Fruit fly (Drosophila melanogaster) whole organism, embryonic: Measurements from ENCODE around the gene unc-119.
A peak's percentile ranks its signal among the peaks of the same experiment; 100 is the strongest.

Source experiments
- Asciz ChIP-seq: fragments of 200-800 bp; sonication (Bioruptor generic); optimal IDR thresholded peaks from 2 replicates; lab custom pipeline; 2017; ENCODE audit warnings: missing biosample characterization, mild to moderate bottlenecking, missing genetic modification characterization, missing genetic modification reagents
- CG10321 ChIP-seq: fragments of 200-800 bp; sonication (Bioruptor generic); IDR thresholded peaks from 2 replicates; pipeline ENCODE4 v1.3.6; 2022; ENCODE audit warnings: missing biosample characterization, missing genetic modification characterization
- CG11085 ChIP-seq: fragments of 200-800 bp; sonication (Bioruptor generic); IDR thresholded peaks from 2 replicates; pipeline ENCODE4 v1.3.6; 2022; ENCODE audit warnings: missing biosample characterization, missing genetic modification characterization
- CG12236 ChIP-seq: fragments of 200-800 bp; sonication (Bioruptor generic); optimal IDR thresholded peaks from 2 replicates; lab custom pipeline; 2016; ENCODE audit warnings: missing biosample characterization, missing genetic modification characterization
- CG1233 ChIP-seq: fragments of 200-800 bp; sonication (Bioruptor generic); optimal IDR thresholded peaks from 4 replicates; lab custom pipeline; 2018; ENCODE audit warnings: missing biosample characterization, mild to moderate bottlenecking, missing genetic modification characterization
- CG15269 ChIP-seq: fragments of 200-800 bp; sonication (Bioruptor generic); optimal IDR thresholded peaks from 2 replicates; lab custom pipeline; 2018; ENCODE audit warnings: missing biosample characterization, mild to moderate bottlenecking, missing genetic modification characterization, moderate library complexity
- CG1602 ChIP-seq: fragments of 200-800 bp; sonication (Bioruptor generic); optimal IDR thresholded peaks from 3 replicates; lab custom pipeline; 2016; ENCODE audit warnings: missing biosample characterization, missing genetic modification characterization
- CG17186 ChIP-seq: fragments of 200-800 bp; sonication (Bioruptor generic); optimal IDR thresholded peaks from 3 replicates; lab custom pipeline; 2017; ENCODE audit warnings: missing biosample characterization, missing genetic modification reagents, missing genetic modification characterization
- CG17361 ChIP-seq: fragments of 200-800 bp; sonication (Bioruptor generic); IDR thresholded peaks from 3 replicates; pipeline ENCODE4 v1.3.6; 2022; ENCODE audit warnings: missing biosample characterization, missing genetic modification characterization
- CG30020 ChIP-seq: fragments of 200-800 bp; optimal IDR thresholded peaks from 2 replicates; lab custom pipeline; 2019; ENCODE audit warnings: missing biosample characterization, mild to moderate bottlenecking, missing genetic modification characterization, moderate library complexity
- CG32532 ChIP-seq: fragments of 200-800 bp; sonication (Bioruptor generic); IDR thresholded peaks from 2 replicates; pipeline ENCODE4 v1.3.6; 2022; ENCODE audit warnings: missing biosample characterization, missing genetic modification characterization
- CG32772 ChIP-seq: fragments of 200-800 bp; sonication (Bioruptor generic); IDR thresholded peaks from 2 replicates; pipeline ENCODE4 v1.3.6; 2022; ENCODE audit warnings: missing biosample characterization, missing genetic modification characterization
- CG3407 ChIP-seq: fragments of 200-800 bp; sonication (Bioruptor generic); optimal IDR thresholded peaks from 2 replicates; lab custom pipeline; 2018; ENCODE audit warnings: missing biosample characterization, mild to moderate bottlenecking, missing genetic modification characterization
- CG34422 ChIP-seq: fragments of 200-800 bp; sonication (Bioruptor generic); IDR thresholded peaks from 3 replicates; pipeline ENCODE4 v1.3.6; 2022; ENCODE audit warnings: missing biosample characterization, missing genetic modification characterization
- CG4424 ChIP-seq: fragments of 200-800 bp; sonication (Bioruptor generic); optimal IDR thresholded peaks from 3 replicates; lab custom pipeline; 2016; ENCODE audit warnings: missing biosample characterization, missing genetic modification characterization
- CG4707 ChIP-seq: fragments of 200-800 bp; sonication (Bioruptor generic); optimal IDR thresholded peaks from 2 replicates; lab custom pipeline; 2018; ENCODE audit warnings: missing biosample characterization, mild to moderate bottlenecking, missing genetic modification characterization, moderate library complexity
- CG6254 ChIP-seq: fragments of 200-800 bp; sonication (Bioruptor generic); optimal IDR thresholded peaks from 3 replicates; lab custom pipeline; 2017; ENCODE audit warnings: mild to moderate bottlenecking, missing biosample characterization, missing genetic modification reagents, missing genetic modification characterization
- CG6689 ChIP-seq: fragments of 200-800 bp; sonication (Bioruptor generic); IDR thresholded peaks from 2 replicates; pipeline ENCODE4 v1.3.6; 2022; ENCODE audit warnings: missing biosample characterization, missing genetic modification characterization
- CG7745 ChIP-seq: fragments of 200-800 bp; sonication (Bioruptor generic); optimal IDR thresholded peaks from 2 replicates; lab custom pipeline; 2018; ENCODE audit warnings: missing biosample characterization, mild to moderate bottlenecking, missing genetic modification characterization, moderate library complexity
- CG7987 ChIP-seq: fragments of 200-800 bp; sonication (Bioruptor generic); optimal IDR thresholded peaks from 2 replicates; lab custom pipeline; 2018; ENCODE audit warnings: missing biosample characterization, mild to moderate bottlenecking, missing genetic modification characterization, moderate library complexity
- CG8281 ChIP-seq: fragments of 200-800 bp; sonication (Bioruptor generic); optimal IDR thresholded peaks from 2 replicates; lab custom pipeline; 2018; ENCODE audit warnings: missing biosample characterization, mild to moderate bottlenecking, missing genetic modification characterization, moderate library complexity
- CG9932 ChIP-seq: fragments of 200-800 bp; sonication (Bioruptor generic); IDR thresholded peaks from 2 replicates; pipeline ENCODE4 v1.3.6; 2022; ENCODE audit warnings: missing biosample characterization, missing genetic modification characterization
- Doc2 ChIP-seq: fragments of 200-800 bp; sonication (Bioruptor generic); IDR thresholded peaks from 2 replicates; pipeline ENCODE4 v1.3.6; 2022; ENCODE audit warnings: missing biosample characterization, missing genetic modification characterization
- Gug ChIP-seq: fragments of 200-800 bp; sonication (Bioruptor generic); IDR thresholded peaks from 4 replicates; pipeline ENCODE4 v1.3.6; 2022; ENCODE audit warnings: missing biosample characterization, missing genetic modification characterization
- H2.0 ChIP-seq: fragments of 200-800 bp; sonication (Bioruptor generic); IDR thresholded peaks from 2 replicates; pipeline ENCODE4 v1.3.6; 2022; ENCODE audit warnings: missing biosample characterization, missing genetic modification characterization
- HLHmδ ChIP-seq: fragments of 200-800 bp; sonication (Bioruptor generic); optimal IDR thresholded peaks from 2 replicates; lab custom pipeline; 2018; ENCODE audit warnings: missing biosample characterization, mild to moderate bottlenecking, missing genetic modification characterization, moderate library complexity
- Hand ChIP-seq: fragments of 200-800 bp; sonication (Bioruptor generic); optimal IDR thresholded peaks from 2 replicates; lab custom pipeline; 2017; ENCODE audit warnings: mild to moderate bottlenecking, missing biosample characterization, missing genetic modification reagents, missing genetic modification characterization
- Hmr ChIP-seq: fragments of 200-800 bp; sonication (Bioruptor generic); optimal IDR thresholded peaks from 3 replicates; lab custom pipeline; 2017; ENCODE audit warnings: mild to moderate bottlenecking, missing biosample characterization, missing genetic modification reagents, missing genetic modification characterization
- Kr ChIP-seq: fragments of 200-800 bp; sonication (Bioruptor generic); optimal IDR thresholded peaks from 2 replicates; lab custom pipeline; 2017; ENCODE audit warnings: missing biosample characterization, mild to moderate bottlenecking, missing genetic modification characterization
- MTF-1 ChIP-seq: fragments of 200-800 bp; sonication (Bioruptor generic); optimal IDR thresholded peaks from 2 replicates; lab custom pipeline; 2018; ENCODE audit warnings: missing biosample characterization, mild to moderate bottlenecking, missing genetic modification characterization, borderline replicate concordance
- Med ChIP-seq: fragments of 200-800 bp; sonication (Bioruptor generic); peaks from one replicate; lab custom pipeline; 2016; ENCODE audit warnings: missing biosample characterization, missing genetic modification characterization, mild to moderate bottlenecking, inconsistent platforms, moderate library complexity
- Poxn ChIP-seq: fragments of 200-800 bp; sonication (Bioruptor generic); IDR thresholded peaks from 2 replicates; pipeline ENCODE4 v1.3.6; 2022; ENCODE audit warnings: missing biosample characterization, missing genetic modification characterization
- Sry-δ ChIP-seq: fragments of 200-800 bp; sonication (Bioruptor generic); optimal IDR thresholded peaks from 2 replicates; lab custom pipeline; 2016; ENCODE audit warnings: missing biosample characterization, missing genetic modification characterization
- Usf ChIP-seq: fragments of 200-800 bp; sonication (Bioruptor generic); optimal IDR thresholded peaks from 2 replicates; lab custom pipeline; 2017; ENCODE audit warnings: missing genotype, missing biosample characterization, missing genetic modification characterization
- bbx ChIP-seq: fragments of 200-800 bp; sonication (Bioruptor generic); IDR thresholded peaks from 2 replicates; pipeline ENCODE4 v1.3.6; 2022; ENCODE audit warnings: missing biosample characterization, missing genetic modification characterization; ENCODE audit not compliant: partially characterized antibody
- br ChIP-seq: fragments of >200 bp; optimal IDR thresholded peaks from 2 replicates; lab custom pipeline; 2017
- cas ChIP-seq: fragments of 200-800 bp; sonication (Bioruptor generic); IDR thresholded peaks from 2 replicates; pipeline ENCODE4 v1.3.6; 2022; ENCODE audit warnings: missing biosample characterization, missing genetic modification characterization
- disco-r ChIP-seq: fragments of 200-800 bp; sonication (Bioruptor generic); optimal IDR thresholded peaks from 2 replicates; lab custom pipeline; 2016; ENCODE audit warnings: missing biosample characterization, missing genetic modification characterization
- gsb ChIP-seq: fragments of 200-800 bp; sonication (Bioruptor generic); IDR thresholded peaks from 2 replicates; pipeline ENCODE4 v1.3.6; 2022; ENCODE audit warnings: missing biosample characterization, missing genetic modification characterization
- ind ChIP-seq: fragments of 200-800 bp; sonication (Bioruptor generic); optimal IDR thresholded peaks from 3 replicates; lab custom pipeline; 2016; ENCODE audit warnings: missing biosample characterization, missing genetic modification characterization
- kah ChIP-seq: fragments of 200-800 bp; sonication (Bioruptor generic); optimal IDR thresholded peaks from 2 replicates; lab custom pipeline; 2018; ENCODE audit warnings: missing biosample characterization, mild to moderate bottlenecking, missing genetic modification characterization
- ken ChIP-seq: fragments of 200-800 bp; sonication (Bioruptor generic); IDR thresholded peaks from 3 replicates; pipeline ENCODE4 v1.3.6; 2022; ENCODE audit warnings: missing biosample characterization, missing genetic modification characterization
- lov ChIP-seq, 2 experiments: fragments of 200-800 bp in 1 of 2; fragments of >200 bp in 1 of 2; sonication (Bioruptor generic) in 1 of 2; IDR thresholded peaks in 1 of 2; optimal IDR thresholded peaks in 1 of 2; 2 replicates in 1 of 2; 3 replicates in 1 of 2; pipeline versions ENCODE4 v1.3.6 to Lab custom; 2017 to 2022; ENCODE audit warnings: missing biosample characterization in 1 of 2, missing genetic modification characterization in 1 of 2
- pfk ChIP-seq: fragments of 200-800 bp; sonication (Bioruptor generic); optimal IDR thresholded peaks from 2 replicates; lab custom pipeline; 2018; ENCODE audit warnings: missing biosample characterization, mild to moderate bottlenecking, missing genetic modification characterization, moderate library complexity
- pho ChIP-seq: fragments of 200-800 bp; sonication (Bioruptor generic); optimal IDR thresholded peaks from 2 replicates; lab custom pipeline; 2016; ENCODE audit warnings: missing biosample characterization, missing genetic modification characterization
- pros ChIP-seq: fragments of 200-800 bp; sonication (Bioruptor generic); optimal IDR thresholded peaks from 3 replicates; lab custom pipeline; 2019; ENCODE audit warnings: missing biosample characterization, mild to moderate bottlenecking, missing genetic modification characterization, moderate library complexity
- schlank ChIP-seq: fragments of 200-800 bp; sonication (Bioruptor generic); optimal IDR thresholded peaks from 2 replicates; lab custom pipeline; 2018; ENCODE audit warnings: missing biosample characterization, mild to moderate bottlenecking, missing genetic modification characterization
- sim ChIP-seq: fragments of 200-800 bp; sonication (Bioruptor generic); IDR thresholded peaks from 2 replicates; pipeline ENCODE4 v1.3.6; 2022; ENCODE audit warnings: missing biosample characterization, missing genetic modification characterization

unc-119 gene

DNA sequence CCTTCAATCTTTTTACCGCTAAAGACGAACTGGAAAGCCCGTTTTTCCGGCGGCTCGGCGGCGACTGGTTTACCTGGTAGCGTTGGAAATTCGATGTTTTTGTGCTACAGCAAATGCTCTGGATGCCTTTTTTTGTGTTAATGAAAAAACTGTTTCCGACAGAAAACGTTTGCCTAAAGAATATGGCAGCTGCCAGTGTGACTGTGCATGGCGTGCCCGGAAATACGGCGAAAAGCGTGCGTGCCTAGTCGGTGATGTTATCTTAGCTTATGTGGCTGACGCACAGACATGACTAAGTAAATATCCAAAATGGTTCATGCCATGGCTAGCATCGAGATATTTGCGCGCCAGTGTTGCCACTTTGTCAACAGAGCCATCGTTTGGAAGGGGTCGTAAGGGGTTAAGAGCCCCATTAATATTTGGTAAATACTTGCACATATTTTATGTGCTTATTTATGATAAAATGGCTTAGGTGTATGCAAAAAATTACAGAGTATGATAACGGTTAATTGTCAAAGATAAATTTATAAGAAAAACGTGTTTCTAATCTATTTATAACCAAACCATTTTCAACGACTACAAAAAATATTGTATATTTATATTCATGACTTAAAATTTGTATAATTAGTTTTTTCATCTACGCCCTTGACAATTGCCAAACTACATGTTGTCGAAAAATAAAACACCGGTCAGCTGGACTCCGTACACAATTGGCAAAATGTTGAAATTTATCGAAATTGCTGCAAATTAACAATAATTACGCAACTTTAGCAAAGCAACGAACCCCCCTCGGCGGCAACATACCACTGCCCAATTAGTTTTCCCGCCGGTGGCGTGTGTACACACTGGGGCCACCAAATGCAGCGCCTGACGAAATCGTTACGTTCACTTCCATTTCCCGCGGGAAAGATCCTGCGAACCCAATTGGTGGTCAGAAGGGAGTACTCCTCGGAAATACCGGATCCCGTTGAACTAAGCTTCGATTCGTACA, 4.8 kb downstream of the unc-119 start, which contains the start of gene CG2059 (continued):
- TF ChIP-seq Hand, result peak; percentile 18
- TF ChIP-seq MTF-1 (GFP tag; lab: Kevin White, UChicago), result peak; percentile 51
- peak; percentile 56; the same call in 3 of the 4 replicates for TF ChIP-seq Gug (GFP tag; lab: Robert Waterston, UW)
- no peak for TF ChIP-seq sim (GFP tag; lab: Robert Waterston, UW)
- no peak for TF ChIP-seq Poxn (GFP tag; lab: Robert Waterston, UW)
- peak; percentile 90 for TF ChIP-seq CG7745 (tag; lab: Kevin White, UChicago)
- peak; percentile 47 for TF ChIP-seq CG32772 (GFP tag; lab: Robert Waterston, UW)
- peak; percentile 26 for TF ChIP-seq CG1602 (GFP tag; lab: Kevin White, UChicago)
- peak; percentile 6 for TF ChIP-seq CG3407
- TF ChIP-seq pros (GFP tag; lab: Kevin White, UChicago), result no peak
- TF ChIP-seq CG9932 (GFP tag; lab: Robert Waterston, UW), result peak; percentile 74
- no peak for TF ChIP-seq Asciz (GFP tag; lab: Kevin White, UChicago)
- no peak for TF ChIP-seq Doc2 (GFP tag; lab: Robert Waterston, UW)
- peak; percentile 31 for TF ChIP-seq Usf
- TF ChIP-seq CG17361 (GFP tag; lab: Robert Waterston, UW), result peak; percentile 63
- TF ChIP-seq kah (GFP tag; lab: Kevin White, UChicago), result no peak
- TF ChIP-seq CG11085, result peak; percentile 42
- TF ChIP-seq CG4424 (GFP tag; lab: Kevin White, UChicago), result peak; percentile 13
- TF ChIP-seq CG30020 (tag; lab: Kevin White, UChicago), result peak; percentile 59
- TF ChIP-seq HLHmδ (GFP tag; lab: Kevin White, UChicago), result peak; percentile 23
- peak; percentile 51 for TF ChIP-seq CG1233 (GFP tag; lab: Kevin White, UChicago)
- no peak for TF ChIP-seq CG4707 (GFP tag; lab: Kevin White, UChicago)
- TF ChIP-seq CG34422 (GFP tag; lab: Robert Waterston, UW), result peak; percentile 13; the same call in 2 of the 3 replicates
- peak; percentile 5 for TF ChIP-seq schlank (tag; lab: Kevin White, UChicago)
- peak; percentile 56 for TF ChIP-seq pho (GFP tag; lab: Kevin White, UChicago)
- peak; percentile 67 for TF ChIP-seq Sry-δ (GFP tag; lab: Kevin White, UChicago)
- TF ChIP-seq ken, result peak; percentile 69; the same call in 1 of the 3 replicates
- TF ChIP-seq disco-r (GFP tag; lab: Kevin White, UChicago), result no peak
- TF ChIP-seq Hmr (GFP tag; lab: Kevin White, UChicago), result peak; percentile 74
- TF ChIP-seq CG6689 (GFP tag; lab: Robert Waterston, UW), result peak; percentile 45; the same call in 1 of the 2 replicates
- TF ChIP-seq H2.0 (GFP tag; lab: Robert Waterston, UW), result peak; percentile 18; the same call in 1 of the 2 replicates
- peak; percentile 97 for TF ChIP-seq CG17186
- peak; percentile 52; the same call in 1 of the 2 replicates for TF ChIP-seq CG32532 (GFP tag; lab: Robert Waterston, UW)
- no peak for TF ChIP-seq br (lab: Kevin White, UChicago)
- no peak for TF ChIP-seq ind (GFP tag; lab: Kevin White, UChicago)
- peak; percentile 58 for TF ChIP-seq bbx
- TF ChIP-seq CG10321 (GFP tag; lab: Robert Waterston, UW), result no peak
- no peak for TF ChIP-seq gsb
- TF ChIP-seq Kr (GFP tag; lab: Kevin White, UChicago), result peak; percentile 88
- TF ChIP-seq lov (optimal IDR thresholded peaks at IDR 0.05; lab: Kevin White, UChicago), result no peak
- peak; percentile 68; the same call in 1 of the 3 replicates for TF ChIP-seq lov (GFP tag; IDR thresholded peaks at IDR 0.05; lab: Robert Waterston, UW)
- TF ChIP-seq CG7987 (GFP tag; lab: Kevin White, UChicago), result peak; percentile 51
- TF ChIP-seq pfk, result peak; percentile 23
- TF ChIP-seq CG12236, result no peak
- TF ChIP-seq CG8281 (tag; lab: Kevin White, UChicago), result no peak
- TF ChIP-seq Med (GFP tag; lab: Kevin White, UChicago), result peak; percentile 97
- peak; percentile 4 for TF ChIP-seq CG15269
- no peak for TF ChIP-seq CG6254 (GFP tag; lab: Kevin White, UChicago)
- no peak for TF ChIP-seq cas (GFP tag; lab: Robert Waterston, UW)
